Worm (Caenorhabditis elegans): ENCODE measurements around the gene T26C5.2.

The T26C5.2 gene

DNA sequence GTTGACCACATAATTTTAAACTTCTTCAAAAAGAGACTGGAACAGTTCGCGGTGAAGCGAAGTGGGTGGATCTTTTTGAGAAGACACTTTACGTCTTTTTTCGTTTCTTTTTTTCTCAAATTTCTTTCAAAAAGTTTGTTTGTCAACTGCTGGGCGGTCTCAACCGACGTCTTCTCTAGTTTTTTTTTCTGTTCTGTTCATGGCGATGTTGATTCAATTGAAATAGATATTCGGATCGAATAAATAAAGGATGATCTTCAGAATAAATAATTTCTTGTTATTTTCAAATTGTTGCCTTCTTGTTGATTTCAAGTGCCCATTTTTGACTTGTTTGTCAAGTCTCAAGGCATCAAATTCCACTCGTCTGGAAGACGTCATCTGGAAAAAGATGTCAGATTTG lies 17.4 kb downstream of the T26C5.2 start, which contains the start of gene T26C5.4:
Gene T26C5.4 (minus strand): TSS at position 101 of the 400 bp plus-strand sequence.
- TF ChIP-seq sea-1 (GFP tag; conservative IDR thresholded peaks at IDR 0.05) (no peak), B0310.2 (tag; optimal IDR thresholded peaks at IDR 0.05) (no peak), ama-1 (optimal IDR thresholded peaks at IDR 0.05) (no peak), ets-7 (tag; optimal IDR thresholded peaks at IDR 0.05) (no peak), hmg-4 (GFP tag; optimal IDR thresholded peaks at IDR 0.05) (no peak), tra-4 (tag; optimal IDR thresholded peaks at IDR 0.05) (no peak), F13C5.2 (tag; optimal IDR thresholded peaks at IDR 0.05) (no peak), hnd-1 (tag; optimal IDR thresholded peaks at IDR 0.05) (no peak)

DNA sequence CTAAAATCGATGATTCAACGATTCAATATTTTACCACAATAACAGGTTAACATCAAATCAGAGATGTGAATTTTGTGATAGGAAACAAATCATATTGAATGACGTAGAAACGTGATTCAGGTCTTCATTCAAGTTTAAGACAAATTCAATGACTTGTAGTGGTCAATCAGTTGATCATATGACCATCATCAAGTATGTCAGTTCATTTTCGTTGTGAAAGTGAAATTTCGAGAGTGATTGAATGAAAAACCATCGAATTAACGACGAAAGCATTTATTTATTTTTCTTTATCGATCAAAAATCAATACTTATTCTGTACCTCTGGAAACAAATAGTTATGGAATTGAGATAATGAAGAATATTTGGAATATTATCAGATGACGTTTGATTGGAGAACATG lies 18.5 kb downstream of the T26C5.2 start:
- TF ChIP-seq tbx-37 (GFP tag; conservative IDR thresholded peaks at IDR 0.05), result no peak

DNA sequence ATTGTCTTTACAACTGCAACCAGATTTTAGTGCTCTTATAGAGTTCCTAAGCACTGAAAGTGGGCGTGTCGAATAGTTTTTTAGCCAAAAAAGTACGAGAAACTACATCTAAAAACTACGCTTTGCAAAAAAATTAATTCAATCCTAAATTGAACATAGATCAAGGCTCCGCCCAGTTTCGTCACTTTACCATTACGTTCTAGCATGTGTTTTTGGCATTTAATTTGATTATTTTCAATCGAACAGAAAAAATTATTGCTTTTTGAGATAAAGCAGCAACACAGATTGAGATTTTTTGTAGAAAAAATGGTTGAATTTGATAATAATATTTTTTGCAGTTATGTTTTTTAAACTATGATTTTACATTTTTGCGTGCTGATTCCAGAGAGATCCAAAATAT lies 21.2 kb downstream of the T26C5.2 start, which contains the start of gene nlp-82:
Gene nlp-82 (minus strand): TSS at position 101 of the 400 bp plus-strand sequence.
- TF ChIP-seq tbx-37 (GFP tag; conservative IDR thresholded peaks at IDR 0.05) (no peak), F13C5.2 (tag; optimal IDR thresholded peaks at IDR 0.05) (no peak), sea-1 (GFP tag; conservative IDR thresholded peaks at IDR 0.05) (no peak), hmbx-1 (tag; optimal IDR thresholded peaks at IDR 0.05) (no peak), hnd-1 (tag; optimal IDR thresholded peaks at IDR 0.05) (no peak), tbx-11 (GFP tag; IDR thresholded peaks at IDR 0.05) (no peak), flt-1 (GFP tag; IDR thresholded peaks at IDR 0.05) (no peak), ceh-36 (tag; optimal IDR thresholded peaks at IDR 0.05) (no peak), ceh-13 (GFP tag; optimal IDR thresholded peaks at IDR 0.05) (no peak)

DNA sequence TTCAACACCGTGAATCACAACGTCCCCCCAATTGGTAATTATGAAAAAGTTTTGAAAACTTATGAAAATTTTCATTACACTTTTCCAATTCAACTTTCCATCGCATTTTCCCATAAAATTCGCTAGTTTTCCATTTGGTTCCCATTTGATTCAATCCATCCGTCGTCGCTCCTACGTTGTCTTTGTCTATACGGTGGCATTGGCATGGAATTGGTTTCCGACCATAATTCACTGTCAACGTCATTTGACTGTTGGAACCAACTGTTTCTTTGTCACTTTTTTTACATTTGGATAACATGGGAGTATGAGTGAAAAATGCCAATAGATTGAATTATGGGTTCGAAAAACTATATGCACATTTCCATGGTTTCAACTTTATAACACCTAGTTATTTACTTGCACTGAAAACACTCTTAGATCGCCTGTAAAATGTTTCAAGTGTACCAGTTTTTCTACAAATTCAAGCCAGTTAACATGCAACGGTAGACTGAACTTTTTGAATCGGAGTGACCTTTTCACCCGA lies 25.1 kb downstream of the T26C5.2 start:
- TF ChIP-seq F13C5.2 (tag; optimal IDR thresholded peaks at IDR 0.05) (no peak), ceh-36 (tag; optimal IDR thresholded peaks at IDR 0.05) (no peak), scrt-1 (GFP tag; IDR thresholded peaks at IDR 0.05) (no peak), sea-1 (GFP tag; conservative IDR thresholded peaks at IDR 0.05) (no peak), aly-1 (tag; optimal IDR thresholded peaks at IDR 0.05) (no peak), ama-1 (optimal IDR thresholded peaks at IDR 0.05) (peak; percentile 80), pes-1 (GFP tag; IDR thresholded peaks at IDR 0.05) (no peak; the same call in 1 of the 2 replicates), ceh-13 (GFP tag; optimal IDR thresholded peaks at IDR 0.05) (no peak), flt-1 (GFP tag; IDR thresholded peaks at IDR 0.05) (no peak), tbx-11 (GFP tag; IDR thresholded peaks at IDR 0.05) (no peak), hmbx-1 (tag; optimal IDR thresholded peaks at IDR 0.05) (no peak), hnd-1 (tag; optimal IDR thresholded peaks at IDR 0.05) (no peak), ets-7 (tag; optimal IDR thresholded peaks at IDR 0.05) (no peak), hmg-4 (GFP tag; optimal IDR thresholded peaks at IDR 0.05) (peak; percentile 35), B0310.2 (tag; optimal IDR thresholded peaks at IDR 0.05) (peak; percentile 51), tra-4 (tag; optimal IDR thresholded peaks at IDR 0.05) (no peak), tbx-37 (GFP tag; conservative IDR thresholded peaks at IDR 0.05) (no peak)

DNA sequence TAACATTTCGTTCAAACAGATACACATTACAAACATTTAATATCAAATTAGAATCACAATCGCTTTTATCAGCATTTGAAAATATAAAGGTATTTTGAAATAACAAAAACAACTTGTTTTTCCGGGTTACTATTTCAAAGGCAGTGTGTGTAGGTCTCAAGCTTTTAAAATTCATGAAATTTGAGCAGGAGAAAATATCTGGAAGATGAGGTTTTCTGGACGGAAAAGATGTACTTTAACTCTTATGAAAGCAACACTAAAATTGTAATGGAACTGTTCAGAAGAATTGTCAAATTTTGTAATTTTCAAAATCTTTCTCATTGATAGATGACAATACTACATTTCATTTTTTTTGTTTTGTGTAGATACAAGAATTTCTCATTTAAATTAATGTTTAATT lies 25.5 kb downstream of the T26C5.2 start:
- TF ChIP-seq tra-4 (tag; optimal IDR thresholded peaks at IDR 0.05), result no peak
- TF ChIP-seq ama-1 (optimal IDR thresholded peaks at IDR 0.05), result peak; percentile 1

DNA sequence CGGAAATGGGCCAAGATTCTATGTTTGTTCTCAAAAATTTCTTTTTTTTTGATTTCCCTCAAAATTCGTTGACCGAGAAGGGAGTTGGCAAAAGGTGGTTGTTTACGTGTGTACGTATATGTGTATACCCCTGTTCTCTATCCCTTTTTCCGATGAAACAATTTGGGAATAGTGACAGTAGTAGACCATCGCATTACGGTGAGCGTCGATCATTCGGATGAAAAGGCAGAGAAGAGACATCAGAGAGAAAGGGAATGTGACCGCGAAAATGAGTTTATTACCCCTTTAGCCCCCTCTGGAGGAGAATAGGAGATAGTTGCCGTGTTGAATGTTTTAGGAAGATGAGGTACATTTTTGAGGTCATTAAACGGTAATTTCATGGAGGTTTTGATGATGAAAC lies 27.0 kb downstream of the T26C5.2 start:
- TF ChIP-seq hmg-4 (GFP tag; optimal IDR thresholded peaks at IDR 0.05) (peak; percentile 25), sea-1 (GFP tag; conservative IDR thresholded peaks at IDR 0.05) (no peak)

DNA sequence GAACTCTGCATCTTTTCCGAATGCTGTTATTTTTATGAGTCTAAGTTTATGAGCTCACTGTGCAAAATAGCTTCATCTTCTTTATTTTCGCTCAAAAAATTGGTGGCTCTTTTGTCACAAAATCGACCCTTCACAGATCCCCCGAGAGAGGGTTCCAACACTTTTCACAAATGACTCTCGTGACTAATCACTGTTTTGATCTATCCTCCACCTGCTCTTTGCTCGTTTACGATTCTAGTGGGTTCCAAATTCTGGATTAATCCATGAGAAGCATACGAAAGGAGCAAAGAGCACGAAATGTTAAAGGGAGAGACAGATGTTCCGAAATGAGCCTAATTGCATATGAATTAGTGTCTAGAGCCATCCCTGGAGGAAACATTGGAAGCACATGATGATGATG lies 28.4 kb downstream of the T26C5.2 start:
- TF ChIP-seq ceh-36 (tag; optimal IDR thresholded peaks at IDR 0.05), result no peak
- TF ChIP-seq sea-1 (GFP tag; conservative IDR thresholded peaks at IDR 0.05), result no peak
- TF ChIP-seq hmbx-1 (tag; optimal IDR thresholded peaks at IDR 0.05), result no peak
- no peak for TF ChIP-seq tbx-11 (GFP tag; IDR thresholded peaks at IDR 0.05)
- no peak for TF ChIP-seq pes-1 (GFP tag; IDR thresholded peaks at IDR 0.05)
- TF ChIP-seq hmg-4 (GFP tag; optimal IDR thresholded peaks at IDR 0.05), result no peak
- TF ChIP-seq ceh-13 (GFP tag; optimal IDR thresholded peaks at IDR 0.05), result no peak
- TF ChIP-seq flt-1 (GFP tag; IDR thresholded peaks at IDR 0.05), result no peak

DNA sequence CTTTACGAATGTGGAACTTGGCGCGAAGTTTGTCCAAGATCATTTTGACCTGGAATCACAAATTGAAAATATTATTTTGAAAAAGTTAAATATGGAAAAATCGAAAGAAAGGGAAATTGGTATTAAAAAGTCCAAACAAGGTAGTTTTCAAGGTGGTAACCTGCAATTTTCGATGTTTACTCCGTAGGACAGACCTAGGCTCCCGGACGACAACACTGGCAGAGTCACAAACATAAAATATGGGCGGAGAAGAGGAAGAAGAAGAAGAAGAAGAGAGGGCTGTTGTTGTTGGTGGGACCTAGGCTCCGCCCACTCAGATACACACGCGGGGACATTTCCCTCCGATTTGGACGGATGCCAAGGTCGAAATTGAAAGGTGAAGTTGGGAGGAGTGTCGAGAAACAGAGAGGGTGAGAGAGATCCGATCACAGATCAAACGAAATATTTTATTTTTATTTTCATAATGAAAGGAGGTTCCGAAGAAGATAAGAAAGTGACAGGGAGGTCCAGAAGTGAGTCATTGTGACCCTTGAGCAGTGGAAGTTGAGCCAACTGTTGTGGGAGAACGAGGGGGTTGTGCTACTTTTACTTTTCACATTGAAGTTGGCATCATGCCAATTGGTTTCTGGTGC lies 29.0 kb downstream of the T26C5.2 start, which contains the start of gene aqp-2:
Gene aqp-2 (minus strand): TSS at position 51 of the 632 bp plus-strand sequence.
- TF ChIP-seq ama-1 (optimal IDR thresholded peaks at IDR 0.05) (no peak), hmg-4 (GFP tag; optimal IDR thresholded peaks at IDR 0.05) (peak; percentile 48), pes-1 (GFP tag; IDR thresholded peaks at IDR 0.05) (no peak), sea-1 (GFP tag; conservative IDR thresholded peaks at IDR 0.05) (no peak), B0310.2 (tag; optimal IDR thresholded peaks at IDR 0.05) (no peak), tbx-37 (GFP tag; conservative IDR thresholded peaks at IDR 0.05) (no peak)

DNA sequence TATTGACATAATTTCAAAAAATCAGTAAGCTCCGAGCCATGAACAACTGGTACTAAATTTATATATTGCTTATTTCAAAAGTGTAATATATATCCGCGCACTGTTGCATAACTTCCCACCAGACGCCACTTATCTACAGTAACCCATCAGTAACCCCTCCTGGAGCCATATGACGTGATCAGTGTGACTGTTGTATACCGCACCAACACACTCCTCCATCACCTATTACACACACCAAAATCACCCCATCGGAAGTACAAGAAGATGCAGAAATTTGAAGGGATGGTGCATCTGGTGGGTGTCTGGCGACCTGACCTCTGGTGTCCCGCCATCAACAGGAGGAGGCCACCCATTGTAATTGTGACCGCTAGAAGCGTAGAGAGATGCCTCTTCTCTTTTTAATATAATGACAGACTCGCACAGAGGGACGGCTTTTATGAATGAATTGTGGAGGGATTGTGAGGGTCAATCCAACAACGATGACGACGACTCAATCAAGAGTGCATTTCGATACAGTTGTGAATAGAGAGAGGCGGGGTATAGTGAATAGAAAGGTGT lies 29.9 kb downstream of the T26C5.2 start:
- peak; percentile 38 for TF ChIP-seq F13C5.2 (tag; optimal IDR thresholded peaks at IDR 0.05)
- TF ChIP-seq sea-1 (GFP tag; conservative IDR thresholded peaks at IDR 0.05), result 0 out of 2 replicates have a peak, but pooled peaks have one; percentile 20
- no peak for TF ChIP-seq hnd-1 (tag; optimal IDR thresholded peaks at IDR 0.05)
- no peak for TF ChIP-seq tbx-37 (GFP tag; conservative IDR thresholded peaks at IDR 0.05)
- TF ChIP-seq ets-7 (tag; optimal IDR thresholded peaks at IDR 0.05), result peak; percentile 2
- TF ChIP-seq aly-1 (tag; optimal IDR thresholded peaks at IDR 0.05), result no peak
- no peak for TF ChIP-seq tra-4 (tag; optimal IDR thresholded peaks at IDR 0.05)
- peak; percentile 14 for TF ChIP-seq B0310.2 (tag; optimal IDR thresholded peaks at IDR 0.05)
- peak; percentile 85 for TF ChIP-seq hmg-4 (GFP tag; optimal IDR thresholded peaks at IDR 0.05)

Data from whole organism, early embryonic.